Worm (Caenorhabditis elegans) whole organism, L4 larva: ENCODE measurements around the gene H21P03.10.

ENCODE experiments used
- F26F4.8 ChIP-seq: fragments of 200-800 bp; sonication (Bioruptor generic); conservative IDR thresholded peaks from 2 replicates; pipeline ENCODE4 v1.3.6; 2022; ENCODE audit warnings: missing genetic modification characterization, missing compliant biosample characterization
- T26A8.4 ChIP-seq: fragments of 200-800 bp; sonication (Bioruptor generic); IDR thresholded peaks from 2 replicates; pipeline ENCODE4 v1.3.6; 2022; ENCODE audit warnings: missing genetic modification characterization, missing compliant biosample characterization
- Y105C5A.15 ChIP-seq: fragments of 200-800 bp; sonication (Bioruptor generic); IDR thresholded peaks from 2 replicates; pipeline ENCODE4 v1.3.6; 2022; ENCODE audit warnings: missing genetic modification characterization, missing compliant biosample characterization
- Y48G9A.11 ChIP-seq: fragments of 200-800 bp; sonication (Bioruptor generic); IDR thresholded peaks from 2 replicates; pipeline ENCODE4 v1.3.6; 2022; ENCODE audit warnings: missing genetic modification reagents, missing genetic modification characterization, missing compliant biosample characterization
- ZK337.2 ChIP-seq: fragments of 200-800 bp; sonication (Bioruptor generic); IDR thresholded peaks from 2 replicates; pipeline ENCODE4 v1.3.6; 2022; ENCODE audit warnings: missing genetic modification reagents, missing genetic modification characterization, missing compliant biosample characterization
- aha-1 ChIP-seq: fragments of 150-350 bp; peaks from one replicate; lab custom pipeline; 2014; ENCODE audit warnings: missing biosample characterization, missing genetic modification characterization
- ceh-62 ChIP-seq: sonication (generic microtip); optimal IDR thresholded peaks from 2 replicates; lab custom pipeline; 2017; ENCODE audit warnings: missing biosample characterization, missing genetic modification characterization
- cey-2 ChIP-seq: sonication (generic microtip); optimal IDR thresholded peaks from 3 replicates; lab custom pipeline; 2017; ENCODE audit warnings: missing genetic modification characterization, mild to moderate bottlenecking, missing compliant biosample characterization, antibody characterized with exemption, borderline replicate concordance; ENCODE audit not compliant: insufficient read depth
- daf-16 ChIP-seq, 3 experiments: sonication (generic microtip); optimal IDR thresholded peaks; 2 replicates each; lab custom pipeline; 2016 to 2017; ENCODE audit warnings: missing genetic modification characterization in 3 of 3, missing genetic modification reagents in 3 of 3, mild to moderate bottlenecking in 2 of 3, missing compliant biosample characterization in 2 of 3, missing biosample characterization in 1 of 3, moderate library complexity in 1 of 3
- dmd-6 ChIP-seq: fragments of 200-800 bp; sonication (Bioruptor generic); IDR thresholded peaks from 2 replicates; pipeline ENCODE4 v1.3.6; 2022; ENCODE audit warnings: missing genetic modification reagents, missing genetic modification characterization, missing compliant biosample characterization
- dmd-8 ChIP-seq: fragments of 200-800 bp; sonication (Bioruptor generic); IDR thresholded peaks from 2 replicates; pipeline ENCODE4 v1.3.6; 2022; ENCODE audit warnings: missing genetic modification characterization, missing compliant biosample characterization
- dve-1 ChIP-seq: sonication (generic microtip); optimal IDR thresholded peaks from 2 replicates; lab custom pipeline; 2017; ENCODE audit warnings: antibody characterized with exemption, mild to moderate bottlenecking, missing genetic modification characterization, missing compliant biosample characterization; ENCODE audit not compliant: insufficient read depth
- fkh-10 ChIP-seq: fragments of 150-350 bp; optimal IDR thresholded peaks from 2 replicates; lab custom pipeline; 2014; ENCODE audit warnings: missing biosample characterization, missing genetic modification reagents, missing genetic modification characterization
- hlh-11 ChIP-seq: fragments of 200-800 bp; sonication (Bioruptor generic); optimal IDR thresholded peaks from 2 replicates; lab custom pipeline; 2018; ENCODE audit warnings: mild to moderate bottlenecking, missing genetic modification characterization, missing compliant biosample characterization
- hmg-1.1 ChIP-seq: fragments of 200-800 bp; sonication (Bioruptor generic); IDR thresholded peaks from 2 replicates; pipeline ENCODE4 v1.3.6; 2022; ENCODE audit warnings: missing genetic modification reagents, missing genetic modification characterization, missing compliant biosample characterization
- lim-7 ChIP-seq: fragments of 200-800 bp; sonication (Bioruptor generic); IDR thresholded peaks from 2 replicates; pipeline ENCODE4 v1.3.6; 2022; ENCODE audit warnings: missing genetic modification characterization, missing compliant biosample characterization
- lin-1 ChIP-seq: fragments of 200-800 bp; sonication (Bioruptor generic); IDR thresholded peaks from 2 replicates; pipeline ENCODE4 v1.3.6; 2022; ENCODE audit warnings: missing genetic modification reagents, missing genetic modification characterization, missing compliant biosample characterization
- lin-13 ChIP-seq: fragments of 150-350 bp; optimal IDR thresholded peaks from 2 replicates; lab custom pipeline; 2014; ENCODE audit warnings: missing biosample characterization, missing genetic modification reagents, missing genetic modification characterization
- lin-38 ChIP-seq: fragments of 200-800 bp; sonication (Bioruptor generic); IDR thresholded peaks from 2 replicates; pipeline ENCODE4 v1.3.6; 2022; ENCODE audit warnings: missing genetic modification reagents, missing genetic modification characterization, missing compliant biosample characterization
- lin-39 ChIP-seq: fragments of 150-350 bp; optimal IDR thresholded peaks from 2 replicates; lab custom pipeline; 2014; ENCODE audit warnings: missing biosample characterization, missing genetic modification reagents, missing genetic modification characterization
- lsy-2 ChIP-seq, 2 experiments: fragments of 150-350 bp in 1 of 2; sonication (generic microtip) in 1 of 2; optimal IDR thresholded peaks; 2 replicates each; lab custom pipeline; 2014 to 2017; ENCODE audit warnings: missing biosample characterization in 2 of 2, missing genetic modification characterization in 2 of 2
- madf-9 ChIP-seq: fragments of 200-800 bp; sonication (Bioruptor generic); conservative IDR thresholded peaks from 2 replicates; pipeline ENCODE4 v1.3.6; 2022; ENCODE audit warnings: missing genetic modification reagents, missing genetic modification characterization, missing compliant biosample characterization
- mdl-1 ChIP-seq, 2 experiments: fragments of 150-350 bp in 1 of 2; sonication (generic microtip) in 1 of 2; optimal IDR thresholded peaks; 2 replicates each; lab custom pipeline; 2014 to 2017; ENCODE audit warnings: missing biosample characterization in 2 of 2, missing genetic modification characterization in 2 of 2
- nhr-10 ChIP-seq: fragments of 150-350 bp; optimal IDR thresholded peaks from 2 replicates; lab custom pipeline; 2014; ENCODE audit warnings: missing biosample characterization, missing genetic modification characterization
- nhr-102 ChIP-seq: sonication (generic microtip); optimal IDR thresholded peaks from 2 replicates; lab custom pipeline; 2016; ENCODE audit warnings: mild to moderate bottlenecking, missing genetic modification characterization, moderate library complexity, missing compliant biosample characterization
- nhr-237 ChIP-seq: sonication (generic microtip); optimal IDR thresholded peaks from 2 replicates; lab custom pipeline; 2017; ENCODE audit warnings: missing biosample characterization, missing genetic modification characterization
- nhr-25 ChIP-seq: sonication (generic microtip); optimal IDR thresholded peaks from 2 replicates; lab custom pipeline; 2017; ENCODE audit warnings: missing genetic modification characterization, mild to moderate bottlenecking, missing compliant biosample characterization, antibody characterized with exemption, moderate library complexity, borderline replicate concordance; ENCODE audit not compliant: insufficient read depth
- nhr-28 ChIP-seq: fragments of 150-350 bp; optimal IDR thresholded peaks from 2 replicates; lab custom pipeline; 2014; ENCODE audit warnings: missing biosample characterization, missing genetic modification characterization
- nhr-48 ChIP-seq: sonication (generic microtip); optimal IDR thresholded peaks from 2 replicates; lab custom pipeline; 2016; ENCODE audit warnings: mild to moderate bottlenecking, missing genetic modification characterization, missing compliant biosample characterization
- nhr-6 ChIP-seq: fragments of 150-350 bp; optimal IDR thresholded peaks from 2 replicates; lab custom pipeline; 2014; ENCODE audit warnings: missing biosample characterization, missing genetic modification characterization
- nhr-76 ChIP-seq: fragments of 150-350 bp; optimal IDR thresholded peaks from 2 replicates; lab custom pipeline; 2014; ENCODE audit warnings: missing biosample characterization, missing genetic modification characterization
- nhr-77 ChIP-seq: fragments of 150-350 bp; optimal IDR thresholded peaks from 2 replicates; lab custom pipeline; 2014; ENCODE audit warnings: missing biosample characterization, missing genetic modification characterization
- pha-4 ChIP-seq, 2 experiments: fragments of 150-350 bp in 1 of 2; fragments of 200-800 bp in 1 of 2; sonication (Bioruptor generic) in 1 of 2; IDR thresholded peaks in 1 of 2; optimal IDR thresholded peaks in 1 of 2; 2 replicates each; pipeline versions ENCODE4 v1.3.6 to Lab custom; 2014 to 2022; ENCODE audit warnings: missing genetic modification characterization in 2 of 2, missing genetic modification reagents in 2 of 2, missing biosample characterization in 1 of 2, missing compliant biosample characterization in 1 of 2
- rbr-2 ChIP-seq: sonication (generic microtip); optimal IDR thresholded peaks from 2 replicates; lab custom pipeline; 2016; ENCODE audit warnings: missing genotype, missing genetic modification characterization, missing compliant biosample characterization
- sdz-12 ChIP-seq: fragments of 200-800 bp; sonication (Bioruptor generic); optimal IDR thresholded peaks from 2 replicates; lab custom pipeline; 2018; ENCODE audit warnings: mild to moderate bottlenecking, missing genetic modification characterization, missing compliant biosample characterization
- spr-1 ChIP-seq: sonication (generic microtip); optimal IDR thresholded peaks from 2 replicates; lab custom pipeline; 2016; ENCODE audit warnings: mild to moderate bottlenecking, missing genetic modification characterization, missing compliant biosample characterization
- spr-3 ChIP-seq: fragments of 200-800 bp; sonication (Bioruptor generic); optimal IDR thresholded peaks from 2 replicates; lab custom pipeline; 2018; ENCODE audit warnings: mild to moderate bottlenecking, missing genetic modification characterization, missing compliant biosample characterization
- tra-1 ChIP-seq: fragments of 200-800 bp; sonication (Bioruptor generic); IDR thresholded peaks from 2 replicates; pipeline ENCODE4 v1.3.6; 2022; ENCODE audit warnings: missing genetic modification reagents, missing genetic modification characterization, missing compliant biosample characterization
- unc-39 ChIP-seq: sonication (generic microtip); optimal IDR thresholded peaks from 2 replicates; lab custom pipeline; 2017; ENCODE audit warnings: missing biosample characterization, missing genetic modification characterization
- unc-62 ChIP-seq, 3 experiments: fragments of 150-350 bp in 1 of 3; sonication (generic microtip); optimal IDR thresholded peaks in 2 of 3; peaks in 1 of 3; 1 replicate in 1 of 3; 2 replicates in 2 of 3; lab custom pipeline; 2014 to 2017; ENCODE audit warnings: missing biosample characterization in 3 of 3, missing genetic modification characterization in 3 of 3, missing genetic modification reagents in 3 of 3, missing genotype in 1 of 3
- zag-1 ChIP-seq: fragments of 150-350 bp; optimal IDR thresholded peaks from 2 replicates; lab custom pipeline; 2014; ENCODE audit warnings: missing biosample characterization, missing genetic modification characterization
- zfp-2 ChIP-seq: sonication (generic microtip); optimal IDR thresholded peaks from 2 replicates; lab custom pipeline; 2016; ENCODE audit warnings: mild to moderate bottlenecking, missing genetic modification characterization, missing compliant biosample characterization
- zip-11 ChIP-seq: fragments of 200-800 bp; sonication (Bioruptor generic); IDR thresholded peaks from 2 replicates; pipeline ENCODE4 v1.3.6; 2022; ENCODE audit warnings: missing genetic modification characterization, missing compliant biosample characterization
- zip-2 ChIP-seq: fragments of 150-350 bp; optimal IDR thresholded peaks from 2 replicates; lab custom pipeline; 2014; ENCODE audit warnings: missing biosample characterization, missing genetic modification characterization

H21P03.10 gene

ce11 chrIV:11489610-11490339 is 10.7 kb upstream of the H21P03.10 start (continued):
- TF ChIP-seq spr-1 (tag; lab: Kevin White, UChicago) (no peak), zip-11 (GFP tag; lab: Robert Waterston, UW) (no peak), nhr-237 (tag; lab: Kevin White, UChicago) (no peak), sdz-12 (GFP tag; lab: Kevin White, UChicago) (no peak), unc-39 (tag; lab: Kevin White, UChicago) (no peak), lin-39 (tag; lab: Kevin White, UChicago) (no peak), nhr-25 (tag; lab: Kevin White, UChicago) (peak; percentile 66), ceh-62 (tag; lab: Kevin White, UChicago) (no peak), hmg-1.1 (GFP tag; lab: Robert Waterston, UW) (0 out of 2 replicates have a peak, but pooled peaks have one; percentile 18), lim-7 (GFP tag; lab: Robert Waterston, UW) (no peak), nhr-77 (tag; lab: Kevin White, UChicago) (no peak), daf-16 (GFP tag; optimal IDR thresholded peaks at IDR 0.05; lab: Kevin White, UChicago) (peak in 1 of 2 experiments; percentile 46), daf-16 (tag; optimal IDR thresholded peaks at IDR 0.05; lab: Kevin White, UChicago) (no peak), dve-1 (tag; lab: Kevin White, UChicago) (peak; percentile 33), unc-62 (GFP tag; optimal IDR thresholded peaks at IDR 0.05 in 1 of 2; lab: Kevin White, UChicago) (peak in 1 of 2 experiments; percentile 95), unc-62 (tag; optimal IDR thresholded peaks at IDR 0.05; lab: Kevin White, UChicago) (no peak), aha-1 (tag; lab: Kevin White, UChicago) (peak; percentile 88), zfp-2 (tag; lab: Kevin White, UChicago) (no peak), nhr-76 (no peak), lin-13 (GFP tag; lab: Kevin White, UChicago) (no peak), Y48G9A.11 (GFP tag; lab: Robert Waterston, UW) (no peak), lin-1 (GFP tag; lab: Robert Waterston, UW) (0 out of 2 replicates have a peak, but pooled peaks have one; percentile 24), pha-4 (GFP tag; IDR thresholded peaks at IDR 0.05; lab: Robert Waterston, UW) (no peak), pha-4 (tag; optimal IDR thresholded peaks at IDR 0.05; lab: Kevin White, UChicago) (no peak), mdl-1 (tag; optimal IDR thresholded peaks at IDR 0.05; lab: Kevin White, UChicago) (peak; percentile 1 to 64), spr-3 (GFP tag; lab: Kevin White, UChicago) (no peak), nhr-6 (tag; lab: Kevin White, UChicago) (no peak)
- TF ChIP-seq, all 104 proteins: peak for 18

- TF ChIP-seq hlh-11 (peak; percentile 82), lin-13 (GFP tag; lab: Kevin White, UChicago) (no peak), rbr-2 (tag; lab: Kevin White, UChicago) (no peak), dmd-8 (GFP tag; lab: Robert Waterston, UW) (no peak), lsy-2 (tag; optimal IDR thresholded peaks at IDR 0.05; lab: Kevin White, UChicago) (peak in 1 of 2 experiments; percentile 46), zfp-2 (tag; lab: Kevin White, UChicago) (no peak), spr-1 (tag; lab: Kevin White, UChicago) (peak; percentile 56), nhr-10 (tag; lab: Kevin White, UChicago) (no peak), nhr-237 (tag; lab: Kevin White, UChicago) (no peak), dmd-6 (GFP tag; lab: Robert Waterston, UW) (peak; percentile 49), nhr-48 (tag; lab: Kevin White, UChicago) (peak; percentile 72), nhr-102 (tag; lab: Kevin White, UChicago) (no peak), fkh-10 (GFP tag; lab: Kevin White, UChicago) (no peak), nhr-28 (peak; percentile 92), ZK337.2 (GFP tag; lab: Robert Waterston, UW) (no peak), F26F4.8 (GFP tag; lab: Robert Waterston, UW) (no peak), T26A8.4 (GFP tag; lab: Robert Waterston, UW) (no peak), sdz-12 (GFP tag; lab: Kevin White, UChicago) (no peak), ceh-62 (tag; lab: Kevin White, UChicago) (no peak), tra-1 (no peak), Y105C5A.15 (no peak), zip-2 (tag; lab: Kevin White, UChicago) (no peak), hmg-1.1 (GFP tag; lab: Robert Waterston, UW) (0 out of 2 replicates have a peak, but pooled peaks have one; percentile 25), nhr-25 (tag; lab: Kevin White, UChicago) (peak; percentile 21), cey-2 (tag; lab: Kevin White, UChicago) (peak; percentile 60), madf-9 (GFP tag; lab: Robert Waterston, UW) (no peak), pha-4 (GFP tag; IDR thresholded peaks at IDR 0.05; lab: Robert Waterston, UW) (no peak), pha-4 (tag; optimal IDR thresholded peaks at IDR 0.05; lab: Kevin White, UChicago) (no peak), lin-38 (GFP tag; lab: Robert Waterston, UW) (0 out of 2 replicates have a peak, but pooled peaks have one; percentile 19), zag-1 (tag; lab: Kevin White, UChicago) (no peak)
Measured at ce11 chrIV:11491422-11491821, 9.1 kb upstream of the H21P03.10 start.
